Worm (Caenorhabditis elegans): ENCODE measurements around the gene C05B5.1.

The C05B5.1 gene

ce11 chrIII:9964416-9964815 lies 23.8 kb downstream of the C05B5.1 start:
- TF ChIP-seq ccch-3 (GFP tag; optimal IDR thresholded peaks at IDR 0.05), result no peak
- TF ChIP-seq Y95B8A.8 (GFP tag; IDR thresholded peaks at IDR 0.05), result no peak
- no peak for TF ChIP-seq let-526 (GFP tag; IDR thresholded peaks at IDR 0.05)
- no peak for TF ChIP-seq B0336.3 (GFP tag; IDR thresholded peaks at IDR 0.05)
- TF ChIP-seq ceh-91 (GFP tag; IDR thresholded peaks at IDR 0.05), result no peak
- TF ChIP-seq atf-7 (tag; optimal IDR thresholded peaks at IDR 0.05), result no peak
- no peak for TF ChIP-seq pbrm-1 (GFP tag; IDR thresholded peaks at IDR 0.05)
- TF ChIP-seq T07F8.4 (tag; optimal IDR thresholded peaks at IDR 0.05), result no peak
- no peak for TF ChIP-seq hmg-20 (GFP tag; IDR thresholded peaks at IDR 0.05)
- no peak for TF ChIP-seq nhr-80 (tag; optimal IDR thresholded peaks at IDR 0.05)
- TF ChIP-seq aptf-2 (GFP tag; conservative IDR thresholded peaks at IDR 0.05), result no peak
- TF ChIP-seq lag-1 (GFP tag; IDR thresholded peaks at IDR 0.05), result no peak

- TF ChIP-seq K12H6.12 (tag; optimal IDR thresholded peaks at IDR 0.05), result no peak
- 0 out of 2 replicates have a peak, but pooled peaks have one; percentile 14 for TF ChIP-seq nfyb-1 (GFP tag; IDR thresholded peaks at IDR 0.05)
- TF ChIP-seq atf-7 (tag; optimal IDR thresholded peaks at IDR 0.05), result peak; percentile 73
Measured at ce11 chrIII:9963447-9963846, 24.8 kb downstream of the C05B5.1 start.

- TF ChIP-seq aptf-2 (GFP tag; conservative IDR thresholded peaks at IDR 0.05) (no peak), atf-7 (tag; optimal IDR thresholded peaks at IDR 0.05) (no peak), hlh-26 (GFP tag; conservative IDR thresholded peaks at IDR 0.05) (no peak), attf-5 (GFP tag; optimal IDR thresholded peaks at IDR 0.05) (peak; percentile 84), rcor-1 (GFP tag; IDR thresholded peaks at IDR 0.05) (no peak), zim-3 (tag; optimal IDR thresholded peaks at IDR 0.05) (no peak), him-1 (tag; optimal IDR thresholded peaks at IDR 0.05) (no peak), lir-1 (GFP tag; conservative IDR thresholded peaks at IDR 0.05) (no peak), F49E8.2 (tag; optimal IDR thresholded peaks at IDR 0.05; ENCODE audit: insufficient read depth) (no peak), nfya-2 (GFP tag; IDR thresholded peaks at IDR 0.05) (no peak), unc-62 (GFP tag; optimal IDR thresholded peaks at IDR 0.05) (peak; percentile 6), mes-4 (tag; optimal IDR thresholded peaks at IDR 0.05) (no peak), ztf-22 (GFP tag; optimal IDR thresholded peaks at IDR 0.05) (no peak), tbx-9 (tag; optimal IDR thresholded peaks at IDR 0.05; ENCODE audit: borderline replicate concordance) (no peak), F22D6.2 (tag; optimal IDR thresholded peaks at IDR 0.05) (no peak), cebp-1 (GFP tag; IDR thresholded peaks at IDR 0.05) (peak; percentile 97), cebp-1 (tag; optimal IDR thresholded peaks at IDR 0.05) (peak; percentile 99), B0019.2 (GFP tag; conservative IDR thresholded peaks at IDR 0.05) (no peak), T26A5.8 (tag; optimal IDR thresholded peaks at IDR 0.05) (no peak), nhr-120 (GFP tag; IDR thresholded peaks at IDR 0.05) (no peak), B0035.1 (tag; optimal IDR thresholded peaks at IDR 0.05) (no peak), nhr-80 (tag; optimal IDR thresholded peaks at IDR 0.05) (peak; percentile 54), F52B5.7 (tag; optimal IDR thresholded peaks at IDR 0.05) (no peak), snpc-4 (GFP tag; optimal IDR thresholded peaks at IDR 0.05) (no peak), snpc-4 (tag; optimal IDR thresholded peaks at IDR 0.05) (peak in 1 of 4 experiments; percentile 9), xnd-1 (tag; optimal IDR thresholded peaks at IDR 0.05) (no peak)
Measured at ce11 chrIII:9956665-9957401, 31.4 kb downstream of the C05B5.1 start, which contains the start of gene alx-1. Gene alx-1 (plus strand): TSS chrIII:9957351.

All from whole organism, young adult.